ENCODE assay signal across 4 worm cellular contexts in genomic region chrIII:10921474-10921873, ce11.
TF ChIP-seq lines count a peak whose summit lies in the region.

No protein-coding gene starts in this region.

TF ChIP-seq in whole organism, L4 larva, 104 proteins besides CTCF, POLR2A, EP300 and RAD21:
- no peak for TF ChIP-seq D1046.2 (GFP tag; IDR thresholded peaks at IDR 0.05; lab: Robert Waterston, UW)
- TF ChIP-seq set-16 (GFP tag; IDR thresholded peaks at IDR 0.05; lab: Robert Waterston, UW): peak; percentile 68
TF ChIP-seq in whole organism, L4 larva: peak in this region for 1.

TF ChIP-seq in whole organism, late embryonic, 69 proteins besides CTCF, POLR2A, EP300 and RAD21:
- TF ChIP-seq ceh-45 (GFP tag; IDR thresholded peaks at IDR 0.05; lab: Robert Waterston, UW) (0 out of 2 replicates have a peak, but pooled peaks have one; percentile 26), sdc-2 (tag; optimal IDR thresholded peaks at IDR 0.05; lab: Kevin White, UChicago) (no peak)

TF ChIP-seq in whole organism, midembryonic, 9 proteins besides CTCF, POLR2A, EP300 and RAD21:
- TF ChIP-seq ref-1 (GFP tag; conservative IDR thresholded peaks at IDR 0.05; lab: Robert Waterston, UW): no peak
- 0 out of 2 replicates have a peak, but pooled peaks have one; percentile 7 for TF ChIP-seq ztf-23 (GFP tag; IDR thresholded peaks at IDR 0.05; lab: Robert Waterston, UW)
TF ChIP-seq in whole organism, midembryonic: peak in this region for 1.

TF ChIP-seq in whole organism, young adult, 124 proteins besides CTCF, POLR2A, EP300 and RAD21:
- no peak for TF ChIP-seq gei-17 (GFP tag; optimal IDR thresholded peaks at IDR 0.05; lab: Kevin White, UChicago)
- TF ChIP-seq zfh-2 (GFP tag; conservative IDR thresholded peaks at IDR 0.05; lab: Robert Waterston, UW): peak; percentile 81
TF ChIP-seq in whole organism, young adult: peak in this region for 1.
